Fruit fly (Drosophila melanogaster) whole organism, embryonic: Measurements from ENCODE around the gene Polr3A.

Experiments
- CG10267 ChIP-seq: fragments of 200-800 bp; sonication (Bioruptor generic); optimal IDR thresholded peaks from 2 replicates; lab custom pipeline; 2018; ENCODE audit warnings: missing biosample characterization, mild to moderate bottlenecking, missing genetic modification characterization, moderate library complexity
- CG10274 ChIP-seq: fragments of 200-800 bp; sonication (Bioruptor generic); optimal IDR thresholded peaks from 3 replicates; lab custom pipeline; 2017; ENCODE audit warnings: missing biosample characterization, mild to moderate bottlenecking, missing genetic modification characterization
- CG10431 ChIP-seq: fragments of 200-800 bp; sonication (Bioruptor generic); optimal IDR thresholded peaks from 3 replicates; lab custom pipeline; 2018; ENCODE audit warnings: missing biosample characterization, mild to moderate bottlenecking, missing genetic modification characterization
- CG11085 ChIP-seq: fragments of 200-800 bp; sonication (Bioruptor generic); IDR thresholded peaks from 2 replicates; pipeline ENCODE4 v1.3.6; 2022; ENCODE audit warnings: missing biosample characterization, missing genetic modification characterization
- CG14710 ChIP-seq: fragments of 200-800 bp; sonication (Bioruptor generic); optimal IDR thresholded peaks from 3 replicates; lab custom pipeline; 2019; ENCODE audit warnings: missing biosample characterization, mild to moderate bottlenecking, missing genetic modification characterization, moderate library complexity
- CG16815 ChIP-seq: fragments of 200-800 bp; sonication (Bioruptor generic); optimal IDR thresholded peaks from 3 replicates; lab custom pipeline; 2017; ENCODE audit warnings: missing biosample characterization, mild to moderate bottlenecking, missing genetic modification characterization
- CG16863 ChIP-seq: fragments of 200-800 bp; sonication (Bioruptor generic); optimal IDR thresholded peaks from 3 replicates; lab custom pipeline; 2016; ENCODE audit warnings: missing biosample characterization, missing genetic modification characterization
- CG1832 ChIP-seq: fragments of 200-800 bp; sonication (Bioruptor generic); optimal IDR thresholded peaks from 2 replicates; lab custom pipeline; 2017; ENCODE audit warnings: missing biosample characterization, mild to moderate bottlenecking, missing genetic modification characterization, inconsistent platforms
- CG30431 ChIP-seq: fragments of 200-800 bp; sonication (Bioruptor generic); optimal IDR thresholded peaks from 2 replicates; lab custom pipeline; 2017; ENCODE audit warnings: missing biosample characterization, missing genetic modification characterization
- CG31441 ChIP-seq: fragments of 200-800 bp; sonication (Bioruptor generic); IDR thresholded peaks from 2 replicates; pipeline ENCODE4 v1.3.6; 2022; ENCODE audit warnings: missing biosample characterization, missing genetic modification characterization
- CG3281 ChIP-seq: fragments of 200-800 bp; sonication (Bioruptor generic); optimal IDR thresholded peaks from 3 replicates; lab custom pipeline; 2017; ENCODE audit warnings: missing biosample characterization, mild to moderate bottlenecking, missing genetic modification characterization
- CG3995 ChIP-seq: fragments of 200-800 bp; sonication (Bioruptor generic); optimal IDR thresholded peaks from 3 replicates; lab custom pipeline; 2016; ENCODE audit warnings: missing biosample characterization, missing genetic modification characterization
- CG4707 ChIP-seq: fragments of 200-800 bp; sonication (Bioruptor generic); optimal IDR thresholded peaks from 2 replicates; lab custom pipeline; 2018; ENCODE audit warnings: missing biosample characterization, mild to moderate bottlenecking, missing genetic modification characterization, moderate library complexity
- CG6765 ChIP-seq: fragments of 200-800 bp; sonication (Bioruptor generic); optimal IDR thresholded peaks from 3 replicates; lab custom pipeline; 2017; ENCODE audit warnings: missing biosample characterization, mild to moderate bottlenecking, missing genetic modification characterization
- CG7556 ChIP-seq: fragments of 200-800 bp; sonication (Bioruptor generic); optimal IDR thresholded peaks from 2 replicates; lab custom pipeline; 2017; ENCODE audit warnings: missing biosample characterization, mild to moderate bottlenecking, missing genetic modification characterization
- CG7839 ChIP-seq: fragments of 200-800 bp; sonication (Bioruptor generic); optimal IDR thresholded peaks from 3 replicates; lab custom pipeline; 2018; ENCODE audit warnings: missing biosample characterization, mild to moderate bottlenecking, missing genetic modification characterization, moderate library complexity
- D ChIP-seq, 2 experiments: fragments of 200-800 bp in 1 of 2; fragments of >200 bp in 1 of 2; sonication (Bioruptor generic) in 1 of 2; optimal IDR thresholded peaks; 2 replicates in 1 of 2; 3 replicates in 1 of 2; lab custom pipeline; 2017; ENCODE audit warnings: mild to moderate bottlenecking in 1 of 2, missing biosample characterization in 1 of 2, missing genetic modification characterization in 1 of 2, missing genetic modification reagents in 1 of 2
- Eip74EF ChIP-seq, 2 experiments: fragments of 200-800 bp in 1 of 2; fragments of >200 bp in 1 of 2; sonication (Bioruptor generic) in 1 of 2; optimal IDR thresholded peaks; 2 replicates each; lab custom pipeline; 2017 to 2019; ENCODE audit warnings: missing biosample characterization in 2 of 2, missing genetic modification characterization in 2 of 2, mild to moderate bottlenecking in 1 of 2, moderate library complexity in 1 of 2
- GATAe ChIP-seq: fragments of 200-800 bp; sonication (Bioruptor generic); conservative IDR thresholded peaks from 2 replicates; pipeline ENCODE4 v1.3.6; 2022; ENCODE audit warnings: missing biosample characterization, missing genetic modification characterization
- Hmr ChIP-seq: fragments of 200-800 bp; sonication (Bioruptor generic); optimal IDR thresholded peaks from 3 replicates; lab custom pipeline; 2017; ENCODE audit warnings: mild to moderate bottlenecking, missing biosample characterization, missing genetic modification reagents, missing genetic modification characterization
- Hr39 ChIP-seq: fragments of >200 bp; optimal IDR thresholded peaks from 2 replicates; lab custom pipeline; 2017
- Mes4 ChIP-seq: fragments of 200-800 bp; sonication (Bioruptor generic); optimal IDR thresholded peaks from 2 replicates; lab custom pipeline; 2016; ENCODE audit warnings: missing biosample characterization, missing genetic modification characterization
- Nf-YB ChIP-seq: fragments of 200-800 bp; sonication (Bioruptor generic); optimal IDR thresholded peaks from 3 replicates; lab custom pipeline; 2019; ENCODE audit warnings: missing biosample characterization, mild to moderate bottlenecking, missing genetic modification characterization, moderate library complexity
- Poxn ChIP-seq: fragments of 200-800 bp; sonication (Bioruptor generic); IDR thresholded peaks from 2 replicates; pipeline ENCODE4 v1.3.6; 2022; ENCODE audit warnings: missing biosample characterization, missing genetic modification characterization
- abd-A ChIP-seq: fragments of 200-800 bp; sonication (Bioruptor generic); optimal IDR thresholded peaks from 3 replicates; lab custom pipeline; 2019; ENCODE audit warnings: missing biosample characterization, mild to moderate bottlenecking, missing genetic modification characterization, moderate library complexity
- br ChIP-seq: fragments of >200 bp; optimal IDR thresholded peaks from 2 replicates; lab custom pipeline; 2017
- chinmo ChIP-seq: fragments of 200-800 bp; sonication (Bioruptor generic); IDR thresholded peaks from 4 replicates; pipeline ENCODE4 v1.3.6; 2022; ENCODE audit warnings: missing biosample characterization, missing genetic modification characterization; ENCODE audit not compliant: partially characterized antibody
- chm ChIP-seq: fragments of 200-800 bp; sonication (Bioruptor generic); IDR thresholded peaks from 2 replicates; pipeline ENCODE4 v1.3.6; 2022; ENCODE audit warnings: missing biosample characterization, missing genetic modification characterization
- dan ChIP-seq: fragments of 200-800 bp; sonication (Bioruptor generic); IDR thresholded peaks from 2 replicates; pipeline ENCODE4 v1.3.6; 2022; ENCODE audit warnings: missing biosample characterization, missing genetic modification characterization
- dmrt99B ChIP-seq: fragments of 200-800 bp; sonication (Bioruptor generic); optimal IDR thresholded peaks from 2 replicates; lab custom pipeline; 2018; ENCODE audit warnings: missing biosample characterization, mild to moderate bottlenecking, missing genetic modification characterization, moderate library complexity
- eve ChIP-seq, 2 experiments: fragments of >200 bp; optimal IDR thresholded peaks; 2 replicates each; lab custom pipeline; 2017; ENCODE audit warnings: missing biosample characterization in 2 of 2, missing genetic modification characterization in 2 of 2
- hb ChIP-seq: fragments of 200-800 bp; sonication (Bioruptor generic); IDR thresholded peaks from 3 replicates; pipeline ENCODE4 v1.3.6; 2022; ENCODE audit warnings: missing biosample characterization, missing genetic modification characterization; ENCODE audit not compliant: partially characterized antibody
- pita ChIP-seq: fragments of 200-800 bp; sonication (Bioruptor generic); optimal IDR thresholded peaks from 2 replicates; lab custom pipeline; 2017; ENCODE audit warnings: missing biosample characterization, mild to moderate bottlenecking, missing genetic modification characterization
- pnt ChIP-seq: fragments of 200-800 bp; sonication (Bioruptor generic); optimal IDR thresholded peaks from 3 replicates; lab custom pipeline; 2016; ENCODE audit warnings: missing biosample characterization, missing genetic modification characterization
- pros ChIP-seq: fragments of 200-800 bp; sonication (Bioruptor generic); optimal IDR thresholded peaks from 3 replicates; lab custom pipeline; 2019; ENCODE audit warnings: missing biosample characterization, mild to moderate bottlenecking, missing genetic modification characterization, moderate library complexity
- psq ChIP-seq: fragments of 200-800 bp; sonication (Bioruptor generic); optimal IDR thresholded peaks from 2 replicates; lab custom pipeline; 2017; ENCODE audit warnings: missing biosample characterization, missing genetic modification characterization
- ranshi ChIP-seq: fragments of 200-800 bp; sonication (Bioruptor generic); IDR thresholded peaks from 2 replicates; pipeline ENCODE4 v1.3.6; 2022; ENCODE audit warnings: missing biosample characterization, missing genetic modification characterization
- sens-2 ChIP-seq: fragments of 200-800 bp; sonication (Bioruptor generic); IDR thresholded peaks from 2 replicates; pipeline ENCODE4 v1.3.6; 2022; ENCODE audit warnings: missing biosample characterization, missing genetic modification characterization
- sima ChIP-seq: fragments of 200-800 bp; sonication (Bioruptor generic); optimal IDR thresholded peaks from 2 replicates; lab custom pipeline; 2016; ENCODE audit warnings: missing biosample characterization, missing genetic modification characterization
- slou ChIP-seq: fragments of 200-800 bp; sonication (Bioruptor generic); optimal IDR thresholded peaks from 3 replicates; lab custom pipeline; 2016; ENCODE audit warnings: missing biosample characterization, missing genetic modification characterization
- so ChIP-seq: fragments of 200-800 bp; sonication (Bioruptor generic); IDR thresholded peaks from 3 replicates; pipeline ENCODE4 v1.3.6; 2022; ENCODE audit warnings: missing biosample characterization, missing genetic modification characterization
- sob ChIP-seq: fragments of 200-800 bp; sonication (Bioruptor generic); IDR thresholded peaks from 2 replicates; pipeline ENCODE4 v1.3.6; 2022; ENCODE audit warnings: missing biosample characterization, missing genetic modification characterization
- sqz ChIP-seq: fragments of 200-800 bp; sonication (Bioruptor generic); optimal IDR thresholded peaks from 3 replicates; lab custom pipeline; 2018; ENCODE audit warnings: missing biosample characterization, mild to moderate bottlenecking, missing genetic modification characterization
- tio ChIP-seq: fragments of 200-800 bp; sonication (Bioruptor generic); optimal IDR thresholded peaks from 2 replicates; lab custom pipeline; 2017; ENCODE audit warnings: missing biosample characterization, missing genetic modification characterization, inconsistent platforms
- toy ChIP-seq: fragments of 200-800 bp; sonication (Bioruptor generic); IDR thresholded peaks from 2 replicates; pipeline ENCODE4 v1.3.6; 2022; ENCODE audit warnings: missing biosample characterization, missing genetic modification characterization
- tup ChIP-seq: fragments of 200-800 bp; sonication (Bioruptor generic); optimal IDR thresholded peaks from 2 replicates; lab custom pipeline; 2016; ENCODE audit warnings: missing biosample characterization, mild to moderate bottlenecking, missing genetic modification characterization, moderate library complexity
- tx ChIP-seq: fragments of 200-800 bp; sonication (Bioruptor generic); optimal IDR thresholded peaks from 2 replicates; lab custom pipeline; 2016; ENCODE audit warnings: missing biosample characterization, missing genetic modification characterization
- unpg ChIP-seq: fragments of 200-800 bp; sonication (Bioruptor generic); optimal IDR thresholded peaks from 3 replicates; lab custom pipeline; 2018; ENCODE audit warnings: missing biosample characterization, mild to moderate bottlenecking, missing genetic modification characterization, moderate library complexity
- zf30C ChIP-seq: fragments of 200-800 bp; sonication (Bioruptor generic); optimal IDR thresholded peaks from 3 replicates; lab custom pipeline; 2018; ENCODE audit warnings: missing biosample characterization, mild to moderate bottlenecking, missing genetic modification characterization
- zfh1 ChIP-seq: fragments of 200-800 bp; sonication (Bioruptor generic); IDR thresholded peaks from 3 replicates; pipeline ENCODE4 v1.3.6; 2022; ENCODE audit warnings: missing biosample characterization, missing genetic modification characterization

Polr3A gene

DNA sequence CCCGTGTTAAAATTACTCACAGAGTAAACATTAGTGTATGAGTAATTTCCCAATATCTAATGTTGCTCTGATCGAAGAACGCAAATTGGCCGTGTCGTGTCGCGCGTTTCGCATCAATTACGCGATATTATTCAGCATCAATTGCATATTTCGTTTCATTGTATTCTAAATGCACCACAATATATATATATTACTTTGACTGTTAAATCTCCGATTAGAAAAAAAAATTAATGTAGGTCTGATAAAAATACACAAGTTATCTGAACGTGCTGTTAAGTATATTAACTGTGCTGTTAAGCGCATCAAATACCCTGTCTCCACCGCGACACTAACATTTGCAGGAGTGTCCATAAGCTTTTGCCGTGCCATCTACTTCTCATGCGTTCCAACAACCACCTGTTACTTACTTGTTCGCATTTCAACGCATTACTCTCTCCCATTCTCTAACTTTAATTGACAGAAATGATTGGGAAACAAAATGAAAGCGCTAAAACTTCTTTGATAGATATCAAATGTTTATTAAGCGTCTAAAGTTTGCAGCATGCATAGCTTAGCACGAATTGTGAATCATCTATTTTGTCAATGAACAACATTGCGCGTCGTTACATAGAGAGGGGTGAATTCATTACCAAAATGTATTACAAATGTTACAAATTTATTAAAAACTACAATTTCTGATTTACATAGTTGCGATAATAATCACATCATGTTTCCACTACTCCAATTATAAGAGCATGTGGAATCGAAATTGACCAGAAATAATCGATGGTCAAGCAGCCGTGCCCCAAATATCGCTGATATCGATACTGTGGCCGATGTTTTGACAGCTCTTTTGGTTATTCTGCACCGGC lies 2.1 kb upstream of the Polr3A start, which contains the start of the genes Graf and mRpL3 (continued):
- TF ChIP-seq chinmo (GFP tag; lab: Robert Waterston, UW) (peak; percentile 94), CG3995 (GFP tag; lab: Kevin White, UChicago) (peak; percentile 73), Poxn (GFP tag; lab: Robert Waterston, UW) (no peak), CG4707 (GFP tag; lab: Kevin White, UChicago) (no peak), eve (GFP tag; optimal IDR thresholded peaks at IDR 0.05; lab: Kevin White, UChicago) (no peak), CG10274 (no peak), chm (GFP tag; lab: Robert Waterston, UW) (no peak), ranshi (GFP tag; lab: Robert Waterston, UW) (no peak), sqz (GFP tag; lab: Kevin White, UChicago) (peak; percentile 52), dan (GFP tag; lab: Robert Waterston, UW) (no peak), br (lab: Kevin White, UChicago) (no peak), Nf-YB (no peak), tup (GFP tag; lab: Kevin White, UChicago) (no peak), CG16863 (GFP tag; lab: Kevin White, UChicago) (no peak), CG7839 (no peak), zf30C (GFP tag; lab: Kevin White, UChicago) (no peak), CG14710 (tag; lab: Kevin White, UChicago) (peak; percentile 41), zfh1 (GFP tag; lab: Robert Waterston, UW) (no peak), pros (GFP tag; lab: Kevin White, UChicago) (no peak), CG1832 (GFP tag; lab: Kevin White, UChicago) (no peak), abd-A (no peak), CG10431 (GFP tag; lab: Kevin White, UChicago) (no peak), unpg (GFP tag; lab: Kevin White, UChicago) (no peak), dmrt99B (tag; lab: Kevin White, UChicago) (no peak), sima (no peak), CG11085 (GFP tag; lab: Robert Waterston, UW) (no peak), Hmr (GFP tag; lab: Kevin White, UChicago) (no peak), slou (GFP tag; lab: Kevin White, UChicago) (no peak), CG31441 (GFP tag; lab: Robert Waterston, UW) (no peak), Eip74EF (GFP tag; optimal IDR thresholded peaks at IDR 0.05; lab: Kevin White, UChicago) (no peak), sob (GFP tag; lab: Robert Waterston, UW) (no peak), psq (no peak), CG10267 (tag; lab: Kevin White, UChicago) (no peak), so (GFP tag; lab: Robert Waterston, UW) (no peak), GATAe (GFP tag; lab: Robert Waterston, UW) (no peak), tx (GFP tag; lab: Kevin White, UChicago) (no peak), D (optimal IDR thresholded peaks at IDR 0.05; lab: Kevin White, UChicago) (no peak), D (GFP tag; optimal IDR thresholded peaks at IDR 0.05; lab: Kevin White, UChicago) (no peak), CG6765 (GFP tag; lab: Kevin White, UChicago) (no peak), CG16815 (no peak), tio (GFP tag; lab: Kevin White, UChicago) (no peak), CG30431 (GFP tag; lab: Kevin White, UChicago) (no peak), Hr39 (lab: Kevin White, UChicago) (no peak), Mes4 (GFP tag; lab: Kevin White, UChicago) (no peak), hb (GFP tag; lab: Robert Waterston, UW) (peak; percentile 93), sens-2 (GFP tag; lab: Robert Waterston, UW) (no peak), CG7556 (GFP tag; lab: Kevin White, UChicago) (no peak), CG3281 (GFP tag; lab: Kevin White, UChicago) (no peak), pita (GFP tag; lab: Kevin White, UChicago) (no peak), pnt (GFP tag; lab: Kevin White, UChicago) (no peak), toy (GFP tag; lab: Robert Waterston, UW) (no peak)
